Worm (Caenorhabditis elegans) whole organism, young adult: ENCODE data around the gene acc-2.

Experiments
- B0035.1 ChIP-seq: sonication (generic microtip); optimal IDR thresholded peaks from 2 replicates; lab custom pipeline; 2016; ENCODE audit warnings: missing genetic modification characterization, mild to moderate bottlenecking, missing compliant biosample characterization, missing genotype, missing genetic modification reagents
- B0336.3 ChIP-seq: fragments of 200-800 bp; sonication (Bioruptor generic); IDR thresholded peaks from 2 replicates; pipeline ENCODE4 v1.3.6; 2022; ENCODE audit warnings: missing genetic modification characterization, missing compliant biosample characterization
- C06A6.2 ChIP-seq: fragments of 200-800 bp; sonication (Bioruptor generic); conservative IDR thresholded peaks from 2 replicates; pipeline ENCODE4 v1.3.6; 2022; ENCODE audit warnings: missing genetic modification characterization, missing compliant biosample characterization
- C17E4.6 ChIP-seq: fragments of 200-800 bp; sonication (Bioruptor generic); IDR thresholded peaks from 2 replicates; pipeline ENCODE4 v1.3.6; 2022; ENCODE audit warnings: missing genetic modification reagents, missing genetic modification characterization, missing compliant biosample characterization
- F10E7.11 ChIP-seq: sonication (generic microtip); optimal IDR thresholded peaks from 2 replicates; lab custom pipeline; 2017; ENCODE audit warnings: mild to moderate bottlenecking, missing genetic modification characterization, moderate library complexity, missing compliant biosample characterization
- F49E8.2 ChIP-seq: sonication (generic microtip); optimal IDR thresholded peaks from 3 replicates; lab custom pipeline; 2017; ENCODE audit warnings: missing genetic modification characterization, mild to moderate bottlenecking, missing compliant biosample characterization, antibody characterized with exemption, moderate library complexity; ENCODE audit not compliant: insufficient read depth
- K11D2.4 ChIP-seq: fragments of 200-800 bp; sonication (Bioruptor generic); IDR thresholded peaks from 2 replicates; pipeline ENCODE4 v1.3.6; 2022; ENCODE audit warnings: missing genetic modification reagents, missing genetic modification characterization, missing compliant biosample characterization
- Y95B8A.8 ChIP-seq: fragments of 200-800 bp; sonication (Bioruptor generic); IDR thresholded peaks from 2 replicates; pipeline ENCODE4 v1.3.6; 2022; ENCODE audit warnings: missing genetic modification reagents, missing genetic modification characterization, missing compliant biosample characterization
- akir-1 ChIP-seq: fragments of 200-800 bp; sonication (Bioruptor generic); optimal IDR thresholded peaks from 2 replicates; lab custom pipeline; 2018; ENCODE audit warnings: mild to moderate bottlenecking, missing genetic modification characterization, moderate library complexity, missing compliant biosample characterization
- ama-1 ChIP-seq, 3 experiments: fragments of 150-350 bp in 1 of 3; sonication (generic microtip) in 2 of 3; optimal IDR thresholded peaks; 2 replicates each; lab custom pipeline; 2014 to 2018; ENCODE audit warnings: missing biosample characterization in 2 of 3, missing genetic modification characterization in 2 of 3, missing genetic modification reagents in 2 of 3
- attf-3 ChIP-seq: fragments of 200-800 bp; sonication (Bioruptor generic); conservative IDR thresholded peaks from 2 replicates; pipeline ENCODE4 v1.3.6; 2022; ENCODE audit warnings: missing genetic modification reagents, missing genetic modification characterization, missing compliant biosample characterization
- cebp-2 ChIP-seq: fragments of 200-800 bp; sonication (Bioruptor generic); IDR thresholded peaks from 2 replicates; pipeline ENCODE4 v1.3.6; 2022; ENCODE audit warnings: missing genetic modification characterization, missing compliant biosample characterization
- ceh-100 ChIP-seq: fragments of 200-800 bp; sonication (Bioruptor generic); IDR thresholded peaks from 2 replicates; pipeline ENCODE4 v1.3.6; 2022; ENCODE audit warnings: missing genetic modification reagents, missing genetic modification characterization, missing compliant biosample characterization
- die-1 ChIP-seq: sonication (generic microtip); optimal IDR thresholded peaks from 2 replicates; lab custom pipeline; 2016; ENCODE audit warnings: missing genotype, mild to moderate bottlenecking, missing genetic modification characterization, missing compliant biosample characterization
- dpff-1 ChIP-seq: sonication (generic microtip); optimal IDR thresholded peaks from 2 replicates; lab custom pipeline; 2017; ENCODE audit warnings: mild to moderate bottlenecking, missing genetic modification characterization, missing compliant biosample characterization
- egl-44 ChIP-seq: fragments of 200-800 bp; sonication (Bioruptor generic); IDR thresholded peaks from 2 replicates; pipeline ENCODE4 v1.3.6; 2022; ENCODE audit warnings: missing genetic modification reagents, missing genetic modification characterization, missing compliant biosample characterization
- him-1 ChIP-seq: sonication (generic microtip); optimal IDR thresholded peaks from 2 replicates; lab custom pipeline; 2016; ENCODE audit warnings: missing genotype, missing genetic modification reagents, missing genetic modification characterization, missing compliant biosample characterization
- hmg-1.2 ChIP-seq: fragments of 200-800 bp; sonication (Bioruptor generic); IDR thresholded peaks from 2 replicates; pipeline ENCODE4 v1.3.6; 2022; ENCODE audit warnings: missing genetic modification reagents, missing genetic modification characterization, missing compliant biosample characterization
- hmg-20 ChIP-seq: fragments of 200-800 bp; sonication (Bioruptor generic); IDR thresholded peaks from 2 replicates; pipeline ENCODE4 v1.3.6; 2022; ENCODE audit warnings: missing genetic modification reagents, missing genetic modification characterization, missing compliant biosample characterization
- lin-35 ChIP-seq, 3 experiments: fragments of 150-350 bp in 2 of 3; sonication (generic microtip) in 1 of 3; optimal IDR thresholded peaks; 2 replicates each; lab custom pipeline; 2014 to 2018; ENCODE audit warnings: missing biosample characterization in 3 of 3, missing genetic modification characterization in 3 of 3, missing genetic modification reagents in 3 of 3
- mes-4 ChIP-seq: sonication (generic microtip); optimal IDR thresholded peaks from 2 replicates; lab custom pipeline; 2016; ENCODE audit warnings: missing genotype, missing genetic modification characterization, missing compliant biosample characterization
- mxl-1 ChIP-seq: sonication (generic microtip); optimal IDR thresholded peaks from 2 replicates; lab custom pipeline; 2016; ENCODE audit warnings: missing genetic modification characterization, missing compliant biosample characterization
- nfya-2 ChIP-seq: fragments of 200-800 bp; sonication (Bioruptor generic); IDR thresholded peaks from 2 replicates; pipeline ENCODE4 v1.3.6; 2022; ENCODE audit warnings: missing genetic modification reagents, missing genetic modification characterization, missing compliant biosample characterization
- nfyb-1 ChIP-seq: fragments of 200-800 bp; sonication (Bioruptor generic); IDR thresholded peaks from 2 replicates; pipeline ENCODE4 v1.3.6; 2022; ENCODE audit warnings: missing genetic modification reagents, missing genetic modification characterization, missing compliant biosample characterization
- nhr-179 ChIP-seq: sonication (generic microtip); optimal IDR thresholded peaks from 2 replicates; lab custom pipeline; 2016; ENCODE audit warnings: mild to moderate bottlenecking, missing genetic modification characterization, missing compliant biosample characterization
- nhr-80 ChIP-seq: sonication (generic microtip); optimal IDR thresholded peaks from 2 replicates; lab custom pipeline; 2016; ENCODE audit warnings: missing genetic modification characterization, missing compliant biosample characterization
- sea-2 ChIP-seq: fragments of 200-800 bp; sonication (Bioruptor generic); IDR thresholded peaks from 2 replicates; pipeline ENCODE4 v1.3.6; 2022; ENCODE audit warnings: missing genetic modification characterization, missing compliant biosample characterization
- snpc-1.1 ChIP-seq: sonication (generic microtip); optimal IDR thresholded peaks from 2 replicates; lab custom pipeline; 2017; ENCODE audit warnings: missing genetic modification characterization, mild to moderate bottlenecking, missing compliant biosample characterization, antibody characterized with exemption, moderate library complexity, missing genotype, missing genetic modification reagents; ENCODE audit not compliant: insufficient read depth
- snpc-1.3 ChIP-seq: sonication (generic microtip); optimal IDR thresholded peaks from 2 replicates; lab custom pipeline; 2017; ENCODE audit warnings: missing genetic modification characterization, mild to moderate bottlenecking, missing compliant biosample characterization, antibody characterized with exemption, moderate library complexity, missing genotype, missing genetic modification reagents; ENCODE audit not compliant: insufficient read depth
- snpc-3.4 ChIP-seq: sonication (generic microtip); optimal IDR thresholded peaks from 2 replicates; lab custom pipeline; 2017; ENCODE audit warnings: missing genetic modification characterization, mild to moderate bottlenecking, missing compliant biosample characterization, antibody characterized with exemption, moderate library complexity, missing genotype, missing genetic modification reagents
- snpc-4 ChIP-seq, 5 experiments: fragments of 150-350 bp in 1 of 5; sonication (generic microtip) in 4 of 5; optimal IDR thresholded peaks; 2 replicates each; lab custom pipeline; 2014 to 2018; ENCODE audit warnings: missing genetic modification characterization in 5 of 5, missing biosample characterization in 3 of 5, antibody characterized with exemption in 2 of 5, mild to moderate bottlenecking in 2 of 5, missing compliant biosample characterization in 2 of 5, missing genotype in 2 of 5, moderate library complexity in 2 of 5, missing genetic modification reagents in 1 of 5
- somi-1 ChIP-seq: fragments of 200-800 bp; sonication (Bioruptor generic); optimal IDR thresholded peaks from 2 replicates; lab custom pipeline; 2018; ENCODE audit warnings: mild to moderate bottlenecking, missing genetic modification characterization, missing compliant biosample characterization
- tbx-9 ChIP-seq: sonication (generic microtip); optimal IDR thresholded peaks from 2 replicates; lab custom pipeline; 2016; ENCODE audit warnings: borderline replicate concordance, missing genetic modification characterization, inconsistent platforms, missing compliant biosample characterization
- zim-3 ChIP-seq: sonication (generic microtip); optimal IDR thresholded peaks from 2 replicates; lab custom pipeline; 2017; ENCODE audit warnings: mild to moderate bottlenecking, missing genetic modification characterization, moderate library complexity, missing compliant biosample characterization
- ztf-25 ChIP-seq: fragments of 200-800 bp; sonication (Bioruptor generic); IDR thresholded peaks from 2 replicates; pipeline ENCODE4 v1.3.6; 2022; ENCODE audit warnings: missing genetic modification reagents, missing genetic modification characterization, missing compliant biosample characterization
- ztf-6 ChIP-seq: fragments of 200-800 bp; sonication (Bioruptor generic); IDR thresholded peaks from 2 replicates; pipeline ENCODE4 v1.3.6; 2022; ENCODE audit warnings: missing genetic modification reagents, missing genetic modification characterization, missing compliant biosample characterization

The acc-2 gene

DNA sequence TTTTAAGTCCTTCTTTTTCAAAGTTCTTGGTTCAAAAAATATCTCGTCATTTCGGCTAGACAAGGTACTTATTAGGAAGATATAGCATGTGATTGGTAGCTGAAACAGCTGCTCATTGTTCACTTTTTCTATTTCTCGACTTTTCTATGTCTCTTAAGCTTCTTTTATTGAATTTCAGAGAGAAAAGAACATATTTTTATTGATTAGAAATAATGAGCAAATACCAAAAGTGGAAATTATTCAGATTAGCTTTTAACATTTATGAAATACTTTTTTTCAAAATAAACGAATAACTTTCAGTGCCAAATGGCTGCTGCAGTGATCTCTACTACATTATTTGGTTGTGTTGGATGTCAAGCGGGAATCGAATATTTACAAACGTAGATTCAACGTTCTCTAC, 32.0 kb upstream of the acc-2 start, which contains the start of gene nstp-1:
Gene nstp-1, plus strand, starts transcription at position 301 of the 400 bp plus-strand sequence.
- TF ChIP-seq egl-44: no peak
- TF ChIP-seq him-1 (tag; lab: Kevin White, UChicago): no peak
- no peak for TF ChIP-seq ztf-6 (GFP tag; lab: Robert Waterston, UW)
- TF ChIP-seq die-1 (tag; lab: Kevin White, UChicago): no peak
- TF ChIP-seq B0336.3: no peak
- TF ChIP-seq C06A6.2 (GFP tag; lab: Robert Waterston, UW): no peak
- no peak for TF ChIP-seq F49E8.2 (tag; lab: Kevin White, UChicago)
- TF ChIP-seq ceh-100 (GFP tag; lab: Robert Waterston, UW): no peak
- TF ChIP-seq mxl-1 (tag; lab: Kevin White, UChicago): no peak
- no peak for TF ChIP-seq akir-1 (GFP tag; lab: Kevin White, UChicago)
- no peak for TF ChIP-seq cebp-2 (GFP tag; lab: Robert Waterston, UW)
- TF ChIP-seq nhr-179 (tag; lab: Kevin White, UChicago): no peak
- no peak for TF ChIP-seq K11D2.4
- TF ChIP-seq F10E7.11 (tag; lab: Kevin White, UChicago): no peak

DNA sequence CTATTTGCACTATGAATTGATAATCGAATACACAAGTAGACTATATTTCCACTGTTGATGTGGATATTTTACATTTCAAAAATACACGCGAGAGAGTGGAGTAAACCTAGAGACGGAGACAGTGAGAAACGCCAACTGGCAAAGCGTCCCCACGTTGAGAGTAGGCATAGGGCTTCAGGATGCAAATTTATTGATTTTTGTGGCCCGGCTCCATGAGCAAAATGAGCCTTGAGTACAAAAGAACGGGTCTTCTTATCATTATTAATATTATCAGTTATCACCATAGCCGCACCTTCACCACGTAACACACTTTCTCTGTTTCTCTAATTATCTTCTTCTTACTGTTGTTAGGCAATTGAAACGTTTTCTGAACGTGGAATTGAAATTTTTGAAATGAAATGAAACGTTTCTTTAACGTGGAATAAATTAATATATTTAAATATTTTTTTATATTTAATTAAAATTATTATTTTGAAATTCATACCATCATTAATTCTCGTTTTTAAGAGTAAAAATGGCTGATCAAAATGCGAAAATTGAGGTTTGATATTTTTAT, 29.7 kb upstream of the acc-2 start, which contains the start of gene bre-1:
Gene bre-1, plus strand, starts transcription at position 506 of the 556 bp plus-strand sequence.
- TF ChIP-seq sea-2 (GFP tag; lab: Robert Waterston, UW) (no peak), attf-3 (GFP tag; lab: Robert Waterston, UW) (no peak), C17E4.6 (GFP tag; lab: Robert Waterston, UW) (no peak), nhr-80 (tag; lab: Kevin White, UChicago) (peak; percentile 31), hmg-20 (GFP tag; lab: Robert Waterston, UW) (no peak), dpff-1 (tag; lab: Kevin White, UChicago) (no peak), somi-1 (GFP tag; lab: Kevin White, UChicago) (no peak), Y95B8A.8 (GFP tag; lab: Robert Waterston, UW) (no peak), hmg-1.2 (GFP tag; lab: Robert Waterston, UW) (peak; percentile 82)

DNA sequence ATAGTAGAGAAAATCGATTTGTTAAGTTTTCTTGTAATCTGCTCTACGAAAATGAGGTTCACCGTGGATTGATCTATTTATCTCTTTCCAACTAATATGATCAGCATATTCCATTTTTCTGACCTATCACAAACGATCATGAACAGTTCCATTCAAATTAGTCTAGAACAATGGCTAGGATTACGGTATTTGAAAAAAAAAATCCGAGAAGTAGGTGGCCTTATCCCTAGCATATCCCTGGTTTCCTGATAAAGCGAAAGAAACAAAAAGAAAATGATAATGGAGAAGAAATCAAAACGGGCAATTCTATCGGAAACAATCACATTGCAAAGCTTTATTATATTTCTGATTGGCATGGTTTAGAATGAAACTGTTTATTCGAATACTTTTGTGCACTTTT, 23.8 kb upstream of the acc-2 start, which contains the start of gene mltn-12:
Gene mltn-12, plus strand, starts transcription at position 301 of the 400 bp plus-strand sequence.
- TF ChIP-seq lin-35 (GFP tag; optimal IDR thresholded peaks at IDR 0.05; lab: Kevin White, UChicago) (no peak), mes-4 (tag; lab: Kevin White, UChicago) (no peak), nfyb-1 (GFP tag; lab: Robert Waterston, UW) (no peak), ama-1 (optimal IDR thresholded peaks at IDR 0.05; lab: Kevin White, UChicago) (no peak), ama-1 (GFP tag; optimal IDR thresholded peaks at IDR 0.05; lab: Kevin White, UChicago) (no peak), nfya-2 (no peak), B0035.1 (tag; lab: Kevin White, UChicago) (no peak), zim-3 (tag; lab: Kevin White, UChicago) (no peak), sea-2 (GFP tag; lab: Robert Waterston, UW) (no peak), snpc-3.4 (no peak), hmg-20 (GFP tag; lab: Robert Waterston, UW) (no peak), tbx-9 (tag; lab: Kevin White, UChicago) (no peak), snpc-1.3 (no peak)
- TF ChIP-seq, all 124 proteins: peak for 0

DNA sequence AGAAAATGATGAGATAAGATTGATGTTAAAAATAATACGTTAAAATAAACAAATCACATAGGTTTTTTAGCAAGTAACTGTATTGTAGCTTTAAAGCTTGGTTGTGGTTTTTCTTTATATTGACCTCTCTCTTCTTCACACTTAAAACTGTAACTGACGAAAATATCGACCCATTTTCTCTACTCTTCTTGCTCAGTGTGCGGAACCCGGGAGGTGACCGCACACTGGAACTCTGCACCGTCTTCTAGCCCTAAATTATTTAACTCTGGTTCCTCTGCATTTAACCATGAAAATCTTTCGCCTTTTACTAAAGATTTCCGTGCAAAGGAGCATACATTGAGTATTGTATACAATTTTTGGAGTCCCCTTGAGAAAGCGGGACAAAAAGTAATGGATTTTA, 22.1 kb upstream of the acc-2 start:
- TF ChIP-seq ztf-25 (GFP tag; lab: Robert Waterston, UW) (no peak), snpc-1.1 (tag; lab: Kevin White, UChicago) (peak; percentile 53), nhr-80 (tag; lab: Kevin White, UChicago) (no peak), snpc-4 (GFP tag; optimal IDR thresholded peaks at IDR 0.05; lab: Kevin White, UChicago) (no peak), snpc-4 (tag; optimal IDR thresholded peaks at IDR 0.05; lab: Kevin White, UChicago) (peak in 2 of 4 experiments; percentile 4 to 63)
